Worm (Caenorhabditis elegans) whole organism, L2 larva: Measurements from ENCODE around the gene W10C6.2.

ENCODE experiments used
- C34F6.9 ChIP-seq: fragments of 150-350 bp; optimal IDR thresholded peaks from 2 replicates; lab custom pipeline; 2014; ENCODE audit warnings: missing biosample characterization, missing genetic modification characterization
- ZK546.5 ChIP-seq: sonication (generic microtip); optimal IDR thresholded peaks from 2 replicates; lab custom pipeline; 2017; ENCODE audit warnings: missing biosample characterization, missing genetic modification characterization
- aly-2 ChIP-seq: fragments of 150-350 bp; optimal IDR thresholded peaks from 2 replicates; lab custom pipeline; 2014; ENCODE audit warnings: missing biosample characterization, missing genetic modification characterization
- ama-1 ChIP-seq: fragments of 150-350 bp; optimal IDR thresholded peaks from 2 replicates; lab custom pipeline; 2018; ENCODE audit warnings: inconsistent platforms
- blmp-1 ChIP-seq: sonication (generic microtip); optimal IDR thresholded peaks from 2 replicates; lab custom pipeline; 2017; ENCODE audit warnings: missing genetic modification characterization, mild to moderate bottlenecking, missing compliant biosample characterization, antibody characterized with exemption, moderate library complexity; ENCODE audit not compliant: insufficient read depth
- crh-2 ChIP-seq: sonication (generic microtip); optimal IDR thresholded peaks from 2 replicates; lab custom pipeline; 2017; ENCODE audit warnings: missing biosample characterization, missing genetic modification characterization
- elt-1 ChIP-seq: fragments of 150-350 bp; optimal IDR thresholded peaks from 2 replicates; lab custom pipeline; 2014; ENCODE audit warnings: missing biosample characterization, missing genetic modification characterization
- fos-1 ChIP-seq: fragments of 150-350 bp; optimal IDR thresholded peaks from 2 replicates; lab custom pipeline; 2014; ENCODE audit warnings: missing biosample characterization, missing genetic modification characterization
- gmeb-1 ChIP-seq: fragments of 150-350 bp; optimal IDR thresholded peaks from 2 replicates; lab custom pipeline; 2014; ENCODE audit warnings: missing biosample characterization, missing genetic modification characterization
- lin-11 ChIP-seq: fragments of 150-350 bp; sonication (generic microtip); optimal IDR thresholded peaks from 2 replicates; lab custom pipeline; 2014; ENCODE audit warnings: missing biosample characterization, missing genetic modification characterization, inconsistent platforms, mixed read lengths
- lin-13 ChIP-seq: fragments of 150-350 bp; optimal IDR thresholded peaks from 2 replicates; lab custom pipeline; 2014; ENCODE audit warnings: missing biosample characterization, missing genetic modification reagents, missing genetic modification characterization
- lsy-2 ChIP-seq, 2 experiments: fragments of 150-350 bp in 1 of 2; sonication (generic microtip) in 1 of 2; optimal IDR thresholded peaks; 2 replicates each; lab custom pipeline; 2014 to 2017; ENCODE audit warnings: missing biosample characterization in 2 of 2, missing genetic modification characterization in 2 of 2
- mab-5 ChIP-seq: fragments of 150-350 bp; optimal IDR thresholded peaks from 2 replicates; lab custom pipeline; 2014; ENCODE audit warnings: missing biosample characterization, missing genetic modification characterization
- mbf-1 ChIP-seq: sonication (generic microtip); optimal IDR thresholded peaks from 2 replicates; lab custom pipeline; 2017; ENCODE audit warnings: missing biosample characterization, missing genetic modification characterization
- nhr-129 ChIP-seq: fragments of 150-350 bp; optimal IDR thresholded peaks from 2 replicates; lab custom pipeline; 2014; ENCODE audit warnings: missing biosample characterization, missing genetic modification characterization
- nhr-21 ChIP-seq: fragments of 150-350 bp; optimal IDR thresholded peaks from 2 replicates; lab custom pipeline; 2014; ENCODE audit warnings: missing biosample characterization, missing genetic modification characterization
- nhr-237 ChIP-seq: fragments of 150-350 bp; optimal IDR thresholded peaks from 2 replicates; lab custom pipeline; 2014; ENCODE audit warnings: missing biosample characterization, missing genetic modification characterization
- nhr-25 ChIP-seq: fragments of 150-350 bp; sonication (generic microtip); optimal IDR thresholded peaks from 3 replicates; lab custom pipeline; 2014; ENCODE audit warnings: missing biosample characterization, missing genetic modification characterization
- nhr-77 ChIP-seq: fragments of 150-350 bp; optimal IDR thresholded peaks from 2 replicates; lab custom pipeline; 2014; ENCODE audit warnings: missing biosample characterization, missing genetic modification characterization
- peb-1 ChIP-seq: fragments of 150-350 bp; optimal IDR thresholded peaks from 2 replicates; lab custom pipeline; 2014; ENCODE audit warnings: missing biosample characterization, missing genetic modification characterization
- sem-4 ChIP-seq: fragments of 150-350 bp; optimal IDR thresholded peaks from 2 replicates; lab custom pipeline; 2014; ENCODE audit warnings: missing biosample characterization, missing genetic modification reagents, missing genetic modification characterization
- skn-1 ChIP-seq: sonication (generic microtip); optimal IDR thresholded peaks from 2 replicates; lab custom pipeline; 2017; ENCODE audit warnings: missing biosample characterization, missing genetic modification characterization
- sma-3 ChIP-seq: sonication (generic microtip); optimal IDR thresholded peaks from 2 replicates; lab custom pipeline; 2016; ENCODE audit warnings: missing genetic modification reagents, missing genetic modification characterization, missing compliant biosample characterization
- sma-9 ChIP-seq, 2 experiments: fragments of 150-350 bp in 1 of 2; sonication (generic microtip) in 1 of 2; optimal IDR thresholded peaks; 2 replicates each; lab custom pipeline; 2014 to 2016; ENCODE audit warnings: missing genetic modification characterization in 2 of 2, mild to moderate bottlenecking in 1 of 2, missing biosample characterization in 1 of 2, missing compliant biosample characterization in 1 of 2, missing genetic modification reagents in 1 of 2, moderate library complexity in 1 of 2
- snpc-4 ChIP-seq: fragments of 150-350 bp; optimal IDR thresholded peaks from 2 replicates; lab custom pipeline; 2014; ENCODE audit warnings: missing biosample characterization, missing genetic modification characterization
- unc-39 ChIP-seq: fragments of 150-350 bp; optimal IDR thresholded peaks from 2 replicates; lab custom pipeline; 2014; ENCODE audit warnings: missing biosample characterization, missing genetic modification characterization
- unc-55 ChIP-seq: fragments of 150-350 bp; sonication (generic microtip); optimal IDR thresholded peaks from 3 replicates; lab custom pipeline; 2014; ENCODE audit warnings: missing biosample characterization, missing genetic modification reagents, missing genetic modification characterization
- unc-62 ChIP-seq: fragments of 150-350 bp; optimal IDR thresholded peaks from 2 replicates; lab custom pipeline; 2014; ENCODE audit warnings: missing biosample characterization, missing genetic modification reagents, missing genetic modification characterization
- ztf-1 ChIP-seq: fragments of 200-800 bp; sonication (Bioruptor generic); conservative IDR thresholded peaks from 2 replicates; pipeline ENCODE4 v1.3.6; 2022; ENCODE audit warnings: missing genetic modification characterization, missing compliant biosample characterization
- ztf-4 ChIP-seq: fragments of 150-350 bp; optimal IDR thresholded peaks from 2 replicates; lab custom pipeline; 2014; ENCODE audit warnings: missing biosample characterization, missing genetic modification characterization

Gene W10C6.2

ce11 chrII:11157660-11158059, 36.0 kb upstream of the W10C6.2 start:
- TF ChIP-seq lsy-2 (tag; optimal IDR thresholded peaks at IDR 0.05; lab: Kevin White, UChicago), result peak; percentile 45 to 49
- TF ChIP-seq C34F6.9 (tag; lab: Kevin White, UChicago), result peak; percentile 28
- TF ChIP-seq skn-1 (tag; lab: Kevin White, UChicago), result no peak
- TF ChIP-seq peb-1 (tag; lab: Kevin White, UChicago), result no peak
- no peak for TF ChIP-seq aly-2 (tag; lab: Kevin White, UChicago)
- peak; percentile 58 for TF ChIP-seq snpc-4 (tag; lab: Kevin White, UChicago)
- TF ChIP-seq ztf-4, result no peak
- TF ChIP-seq lin-11 (tag; lab: Kevin White, UChicago), result peak; percentile 45
- peak; percentile 27 for TF ChIP-seq unc-55 (GFP tag; lab: Kevin White, UChicago)
- peak; percentile 28 for TF ChIP-seq nhr-25 (tag; lab: Kevin White, UChicago)
- TF ChIP-seq elt-1 (tag; lab: Kevin White, UChicago), result no peak
- peak; percentile 57 for TF ChIP-seq gmeb-1 (tag; lab: Kevin White, UChicago)
- TF ChIP-seq ztf-1 (GFP tag; lab: Robert Waterston, UW), result no peak
- TF ChIP-seq nhr-129 (tag; lab: Kevin White, UChicago), result peak; percentile 67
- peak; percentile 31 for TF ChIP-seq crh-2 (tag; lab: Kevin White, UChicago)
- TF ChIP-seq ZK546.5 (tag; lab: Kevin White, UChicago), result no peak
- TF ChIP-seq sma-3, result peak; percentile 45
- TF ChIP-seq unc-39 (tag; lab: Kevin White, UChicago), result no peak
- no peak for TF ChIP-seq blmp-1 (tag; lab: Kevin White, UChicago)
- peak; percentile 30 for TF ChIP-seq lin-13 (GFP tag; lab: Kevin White, UChicago)
- no peak for TF ChIP-seq sma-9 (GFP tag; optimal IDR thresholded peaks at IDR 0.05; lab: Kevin White, UChicago)
- TF ChIP-seq sma-9 (tag; optimal IDR thresholded peaks at IDR 0.05; lab: Kevin White, UChicago), result no peak
- no peak for TF ChIP-seq sem-4
- TF ChIP-seq nhr-21, result peak; percentile 8
- TF ChIP-seq fos-1 (tag; lab: Kevin White, UChicago), result peak; percentile 38
- no peak for TF ChIP-seq ama-1 (lab: Kevin White, UChicago)

ce11 chrII:11156160-11156559, 34.5 kb upstream of the W10C6.2 start:
- TF ChIP-seq unc-62 (GFP tag; lab: Kevin White, UChicago) (no peak), crh-2 (tag; lab: Kevin White, UChicago) (peak; percentile 9)

ce11 chrII:11155400-11155799, 33.7 kb upstream of the W10C6.2 start:
- TF ChIP-seq C34F6.9 (tag; lab: Kevin White, UChicago) (no peak), fos-1 (tag; lab: Kevin White, UChicago) (peak; percentile 8), ama-1 (lab: Kevin White, UChicago) (no peak), lsy-2 (tag; optimal IDR thresholded peaks at IDR 0.05; lab: Kevin White, UChicago) (no peak), mab-5 (no peak)
- TF ChIP-seq, all 48 proteins: peak for 1

ce11 chrII:11154957-11155356, 33.3 kb upstream of the W10C6.2 start:
- TF ChIP-seq lsy-2 (tag; optimal IDR thresholded peaks at IDR 0.05; lab: Kevin White, UChicago) (no peak), nhr-129 (tag; lab: Kevin White, UChicago) (no peak), crh-2 (tag; lab: Kevin White, UChicago) (peak; percentile 14)

- TF ChIP-seq unc-55 (GFP tag; lab: Kevin White, UChicago) (no peak), sem-4 (no peak), gmeb-1 (tag; lab: Kevin White, UChicago) (no peak), nhr-237 (tag; lab: Kevin White, UChicago) (no peak), mbf-1 (no peak), nhr-77 (tag; lab: Kevin White, UChicago) (no peak), nhr-21 (no peak), aly-2 (tag; lab: Kevin White, UChicago) (no peak), blmp-1 (tag; lab: Kevin White, UChicago) (peak; percentile 13), fos-1 (tag; lab: Kevin White, UChicago) (peak; percentile 68)
These were observed 32.1 kb upstream of the W10C6.2 start for ce11 chrII:11153800-11154199.

ce11 chrII:11153080-11153479, 31.4 kb upstream of the W10C6.2 start:
- TF ChIP-seq unc-62 (GFP tag; lab: Kevin White, UChicago) (no peak), sma-9 (GFP tag; optimal IDR thresholded peaks at IDR 0.05; lab: Kevin White, UChicago) (peak; percentile 33), sma-9 (tag; optimal IDR thresholded peaks at IDR 0.05; lab: Kevin White, UChicago) (no peak), fos-1 (tag; lab: Kevin White, UChicago) (peak; percentile 55)
